Fruit fly (Drosophila melanogaster): ENCODE data around the gene CG7017.

DNA sequence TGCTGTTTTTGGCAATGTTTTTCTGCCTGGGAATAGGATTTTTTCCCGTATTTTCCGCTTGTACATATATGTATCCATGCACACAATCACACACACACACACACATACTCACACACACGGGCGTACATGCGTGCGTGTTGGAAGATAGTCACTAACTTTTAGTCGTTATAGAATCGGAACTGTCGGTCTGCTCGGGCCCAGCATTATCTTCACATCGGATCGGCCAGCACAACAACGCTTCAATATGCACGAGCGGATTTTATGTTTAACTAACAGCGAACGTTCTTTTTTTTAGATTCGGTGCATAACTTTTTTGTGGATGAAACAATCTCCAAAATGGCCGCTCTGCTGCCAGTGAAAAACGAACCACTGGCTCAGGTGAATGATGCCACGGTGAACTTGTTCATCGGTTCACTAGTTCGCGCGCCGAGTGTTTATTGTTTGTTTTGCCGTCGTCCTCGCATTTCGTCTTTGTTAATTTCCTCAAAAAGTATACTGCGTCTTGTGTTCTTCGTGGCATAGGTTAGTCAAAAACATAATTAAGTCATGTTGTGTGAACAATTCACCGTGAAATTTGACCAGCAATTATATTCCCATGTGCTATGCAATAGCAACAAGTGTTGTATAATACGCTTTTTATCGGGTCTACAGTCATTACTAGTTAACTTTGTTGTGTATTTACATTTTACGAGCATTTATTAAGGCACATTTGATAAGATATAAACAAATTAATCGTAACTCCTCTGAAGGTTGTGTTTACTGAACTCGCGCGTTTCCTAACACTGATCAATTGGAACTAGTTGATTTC, 29.4 kb upstream of the CG7017 start, which contains the start of the genes CG6951 and CG17233:
- no peak for TF ChIP-seq Abd-B (GFP tag; optimal IDR thresholded peaks at IDR 0.05)
- TF ChIP-seq sv (GFP tag; optimal IDR thresholded peaks at IDR 0.05): no peak
- no peak for TF ChIP-seq br (GFP tag; optimal IDR thresholded peaks at IDR 0.05)
- TF ChIP-seq pan (optimal IDR thresholded peaks at IDR 0.05): no peak
- no peak for TF ChIP-seq Jra (GFP tag; optimal IDR thresholded peaks at IDR 0.05)
- TF ChIP-seq CG9705 (GFP tag; optimal IDR thresholded peaks at IDR 0.05): no peak
- TF ChIP-seq psq (GFP tag; optimal IDR thresholded peaks at IDR 0.05): no peak
- no peak for TF ChIP-seq ey (GFP tag; optimal IDR thresholded peaks at IDR 0.05)
- no peak for TF ChIP-seq Sp1 (GFP tag; optimal IDR thresholded peaks at IDR 0.05)
- TF ChIP-seq tai (GFP tag; optimal IDR thresholded peaks at IDR 0.05): no peak

Data from whole organism, wandering third instar larva.